Worm (Caenorhabditis elegans) whole organism, L2 larva: Measurements from ENCODE around the gene rab-39.
A peak's percentile ranks its signal among the peaks of the same experiment; 100 is the strongest.

ENCODE experiments used
- C34F6.9 ChIP-seq: fragments of 150-350 bp; optimal IDR thresholded peaks from 2 replicates; lab custom pipeline; 2014; ENCODE audit warnings: missing biosample characterization, missing genetic modification characterization
- F13H6.1 ChIP-seq: sonication (generic microtip); optimal IDR thresholded peaks from 2 replicates; lab custom pipeline; 2016; ENCODE audit warnings: missing genetic modification characterization, missing compliant biosample characterization
- R02D3.7 ChIP-seq: fragments of 150-350 bp; optimal IDR thresholded peaks from 2 replicates; lab custom pipeline; 2014; ENCODE audit warnings: missing biosample characterization, missing genetic modification characterization
- Y55F3AM.14 ChIP-seq: fragments of 200-800 bp; sonication (Bioruptor generic); optimal IDR thresholded peaks from 2 replicates; lab custom pipeline; 2018; ENCODE audit warnings: mild to moderate bottlenecking, missing genetic modification characterization, missing compliant biosample characterization
- ZK546.5 ChIP-seq: sonication (generic microtip); optimal IDR thresholded peaks from 2 replicates; lab custom pipeline; 2017; ENCODE audit warnings: missing biosample characterization, missing genetic modification characterization
- alr-1 ChIP-seq: fragments of 150-350 bp; optimal IDR thresholded peaks from 2 replicates; lab custom pipeline; 2014; ENCODE audit warnings: missing biosample characterization, missing genetic modification characterization
- aly-2 ChIP-seq: fragments of 150-350 bp; optimal IDR thresholded peaks from 2 replicates; lab custom pipeline; 2014; ENCODE audit warnings: missing biosample characterization, missing genetic modification characterization
- ama-1 ChIP-seq: fragments of 150-350 bp; optimal IDR thresholded peaks from 2 replicates; lab custom pipeline; 2018; ENCODE audit warnings: inconsistent platforms
- blmp-1 ChIP-seq: sonication (generic microtip); optimal IDR thresholded peaks from 2 replicates; lab custom pipeline; 2017; ENCODE audit warnings: missing genetic modification characterization, mild to moderate bottlenecking, missing compliant biosample characterization, antibody characterized with exemption, moderate library complexity; ENCODE audit not compliant: insufficient read depth
- ceh-16 ChIP-seq: fragments of 150-350 bp; optimal IDR thresholded peaks from 2 replicates; lab custom pipeline; 2014; ENCODE audit warnings: missing biosample characterization, missing genetic modification characterization
- crh-2 ChIP-seq: sonication (generic microtip); optimal IDR thresholded peaks from 2 replicates; lab custom pipeline; 2017; ENCODE audit warnings: missing biosample characterization, missing genetic modification characterization
- dmd-4 ChIP-seq: sonication (generic microtip); optimal IDR thresholded peaks from 2 replicates; lab custom pipeline; 2017; ENCODE audit warnings: missing biosample characterization, missing genetic modification characterization
- egl-27 ChIP-seq: sonication (generic microtip); optimal IDR thresholded peaks from 3 replicates; lab custom pipeline; 2017; ENCODE audit warnings: missing biosample characterization, missing genetic modification reagents, missing genetic modification characterization
- elt-1 ChIP-seq: fragments of 150-350 bp; optimal IDR thresholded peaks from 2 replicates; lab custom pipeline; 2014; ENCODE audit warnings: missing biosample characterization, missing genetic modification characterization
- elt-3 ChIP-seq: sonication (generic microtip); optimal IDR thresholded peaks from 2 replicates; lab custom pipeline; 2017; ENCODE audit warnings: missing biosample characterization, missing genetic modification characterization
- fos-1 ChIP-seq: fragments of 150-350 bp; optimal IDR thresholded peaks from 2 replicates; lab custom pipeline; 2014; ENCODE audit warnings: missing biosample characterization, missing genetic modification characterization
- gmeb-1 ChIP-seq: fragments of 150-350 bp; optimal IDR thresholded peaks from 2 replicates; lab custom pipeline; 2014; ENCODE audit warnings: missing biosample characterization, missing genetic modification characterization
- lin-11 ChIP-seq: fragments of 150-350 bp; sonication (generic microtip); optimal IDR thresholded peaks from 2 replicates; lab custom pipeline; 2014; ENCODE audit warnings: missing biosample characterization, missing genetic modification characterization, inconsistent platforms, mixed read lengths
- lin-13 ChIP-seq: fragments of 150-350 bp; optimal IDR thresholded peaks from 2 replicates; lab custom pipeline; 2014; ENCODE audit warnings: missing biosample characterization, missing genetic modification reagents, missing genetic modification characterization
- lin-39 ChIP-seq: fragments of 150-350 bp; optimal IDR thresholded peaks from 2 replicates; lab custom pipeline; 2014; ENCODE audit warnings: missing biosample characterization, missing genetic modification reagents, missing genetic modification characterization
- lsy-2 ChIP-seq, 2 experiments: fragments of 150-350 bp in 1 of 2; sonication (generic microtip) in 1 of 2; optimal IDR thresholded peaks; 2 replicates each; lab custom pipeline; 2014 to 2017; ENCODE audit warnings: missing biosample characterization in 2 of 2, missing genetic modification characterization in 2 of 2
- mab-5 ChIP-seq: fragments of 150-350 bp; optimal IDR thresholded peaks from 2 replicates; lab custom pipeline; 2014; ENCODE audit warnings: missing biosample characterization, missing genetic modification characterization
- mbf-1 ChIP-seq: sonication (generic microtip); optimal IDR thresholded peaks from 2 replicates; lab custom pipeline; 2017; ENCODE audit warnings: missing biosample characterization, missing genetic modification characterization
- mdl-1 ChIP-seq, 2 experiments: fragments of 150-350 bp in 1 of 2; sonication (generic microtip) in 1 of 2; optimal IDR thresholded peaks; 2 replicates each; lab custom pipeline; 2017; ENCODE audit warnings: missing biosample characterization in 2 of 2, missing genetic modification characterization in 2 of 2
- nhr-10 ChIP-seq: sonication (generic microtip); optimal IDR thresholded peaks from 2 replicates; lab custom pipeline; 2017; ENCODE audit warnings: missing biosample characterization, missing genetic modification characterization
- nhr-11 ChIP-seq: fragments of 150-350 bp; optimal IDR thresholded peaks from 2 replicates; lab custom pipeline; 2014; ENCODE audit warnings: missing biosample characterization, missing genetic modification characterization
- nhr-12 ChIP-seq: fragments of 150-350 bp; optimal IDR thresholded peaks from 2 replicates; lab custom pipeline; 2014; ENCODE audit warnings: missing biosample characterization, missing genetic modification characterization
- nhr-129 ChIP-seq: fragments of 150-350 bp; optimal IDR thresholded peaks from 2 replicates; lab custom pipeline; 2014; ENCODE audit warnings: missing biosample characterization, missing genetic modification characterization
- nhr-21 ChIP-seq: fragments of 150-350 bp; optimal IDR thresholded peaks from 2 replicates; lab custom pipeline; 2014; ENCODE audit warnings: missing biosample characterization, missing genetic modification characterization
- nhr-23 ChIP-seq: fragments of 150-350 bp; optimal IDR thresholded peaks from 2 replicates; lab custom pipeline; 2014; ENCODE audit warnings: missing biosample characterization, missing genetic modification reagents, missing genetic modification characterization
- nhr-237 ChIP-seq: fragments of 150-350 bp; optimal IDR thresholded peaks from 2 replicates; lab custom pipeline; 2014; ENCODE audit warnings: missing biosample characterization, missing genetic modification characterization
- nhr-25 ChIP-seq: fragments of 150-350 bp; sonication (generic microtip); optimal IDR thresholded peaks from 3 replicates; lab custom pipeline; 2014; ENCODE audit warnings: missing biosample characterization, missing genetic modification characterization
- nhr-6 ChIP-seq: fragments of 150-350 bp; optimal IDR thresholded peaks from 2 replicates; lab custom pipeline; 2014; ENCODE audit warnings: missing biosample characterization, missing genetic modification characterization
- nhr-77 ChIP-seq: fragments of 150-350 bp; optimal IDR thresholded peaks from 2 replicates; lab custom pipeline; 2014; ENCODE audit warnings: missing biosample characterization, missing genetic modification characterization
- peb-1 ChIP-seq: fragments of 150-350 bp; optimal IDR thresholded peaks from 2 replicates; lab custom pipeline; 2014; ENCODE audit warnings: missing biosample characterization, missing genetic modification characterization
- sem-4 ChIP-seq: fragments of 150-350 bp; optimal IDR thresholded peaks from 2 replicates; lab custom pipeline; 2014; ENCODE audit warnings: missing biosample characterization, missing genetic modification reagents, missing genetic modification characterization
- skn-1 ChIP-seq: sonication (generic microtip); optimal IDR thresholded peaks from 2 replicates; lab custom pipeline; 2017; ENCODE audit warnings: missing biosample characterization, missing genetic modification characterization
- sma-3 ChIP-seq: sonication (generic microtip); optimal IDR thresholded peaks from 2 replicates; lab custom pipeline; 2016; ENCODE audit warnings: missing genetic modification reagents, missing genetic modification characterization, missing compliant biosample characterization
- sma-9 ChIP-seq, 2 experiments: fragments of 150-350 bp in 1 of 2; sonication (generic microtip) in 1 of 2; optimal IDR thresholded peaks; 2 replicates each; lab custom pipeline; 2014 to 2016; ENCODE audit warnings: missing genetic modification characterization in 2 of 2, mild to moderate bottlenecking in 1 of 2, missing biosample characterization in 1 of 2, missing compliant biosample characterization in 1 of 2, missing genetic modification reagents in 1 of 2, moderate library complexity in 1 of 2
- snpc-4 ChIP-seq: fragments of 150-350 bp; optimal IDR thresholded peaks from 2 replicates; lab custom pipeline; 2014; ENCODE audit warnings: missing biosample characterization, missing genetic modification characterization
- unc-39 ChIP-seq: fragments of 150-350 bp; optimal IDR thresholded peaks from 2 replicates; lab custom pipeline; 2014; ENCODE audit warnings: missing biosample characterization, missing genetic modification characterization
- unc-55 ChIP-seq: fragments of 150-350 bp; sonication (generic microtip); optimal IDR thresholded peaks from 3 replicates; lab custom pipeline; 2014; ENCODE audit warnings: missing biosample characterization, missing genetic modification reagents, missing genetic modification characterization
- unc-62 ChIP-seq: fragments of 150-350 bp; optimal IDR thresholded peaks from 2 replicates; lab custom pipeline; 2014; ENCODE audit warnings: missing biosample characterization, missing genetic modification reagents, missing genetic modification characterization
- zag-1 ChIP-seq: fragments of 150-350 bp; optimal IDR thresholded peaks from 2 replicates; lab custom pipeline; 2014; ENCODE audit warnings: missing biosample characterization, missing genetic modification characterization
- ztf-1 ChIP-seq: fragments of 200-800 bp; sonication (Bioruptor generic); conservative IDR thresholded peaks from 2 replicates; pipeline ENCODE4 v1.3.6; 2022; ENCODE audit warnings: missing genetic modification characterization, missing compliant biosample characterization
- ztf-4 ChIP-seq: fragments of 150-350 bp; optimal IDR thresholded peaks from 2 replicates; lab custom pipeline; 2014; ENCODE audit warnings: missing biosample characterization, missing genetic modification characterization

rab-39 gene

ce11 chrII:9273984-9274383 is 48.7 kb downstream of the rab-39 start:
- TF ChIP-seq C34F6.9 (peak; percentile 92), ama-1 (lab: Kevin White, UChicago) (peak; percentile 82), lin-13 (peak; percentile 63), aly-2 (tag; lab: Kevin White, UChicago) (no peak), nhr-77 (tag; lab: Kevin White, UChicago) (no peak), nhr-23 (tag; lab: Kevin White, UChicago) (no peak), nhr-21 (tag; lab: Kevin White, UChicago) (peak; percentile 70), nhr-25 (peak; percentile 90), mdl-1 (tag; optimal IDR thresholded peaks at IDR 0.05; lab: Kevin White, UChicago) (peak; percentile 67 to 89), ztf-4 (peak; percentile 73), crh-2 (peak; percentile 92), unc-55 (GFP tag; lab: Kevin White, UChicago) (peak; percentile 74), elt-1 (tag; lab: Kevin White, UChicago) (no peak), blmp-1 (peak; percentile 62), nhr-10 (tag; lab: Kevin White, UChicago) (no peak), snpc-4 (tag; lab: Kevin White, UChicago) (peak; percentile 66), ZK546.5 (tag; lab: Kevin White, UChicago) (no peak), Y55F3AM.14 (GFP tag; lab: Kevin White, UChicago) (peak; percentile 6), unc-62 (no peak), sma-3 (GFP tag; lab: Kevin White, UChicago) (peak; percentile 77), egl-27 (tag; lab: Kevin White, UChicago) (peak; percentile 79), R02D3.7 (tag; lab: Kevin White, UChicago) (no peak), alr-1 (no peak), nhr-6 (peak; percentile 81), mbf-1 (tag; lab: Kevin White, UChicago) (no peak), zag-1 (peak; percentile 76), sma-9 (GFP tag; optimal IDR thresholded peaks at IDR 0.05; lab: Kevin White, UChicago) (peak; percentile 90), sma-9 (tag; optimal IDR thresholded peaks at IDR 0.05; lab: Kevin White, UChicago) (no peak), gmeb-1 (tag; lab: Kevin White, UChicago) (peak; percentile 73), nhr-237 (tag; lab: Kevin White, UChicago) (no peak), F13H6.1 (peak; percentile 89), skn-1 (tag; lab: Kevin White, UChicago) (no peak), nhr-129 (tag; lab: Kevin White, UChicago) (peak; percentile 89), elt-3 (tag; lab: Kevin White, UChicago) (no peak), lin-39 (no peak), lin-11 (tag; lab: Kevin White, UChicago) (peak; percentile 62), mab-5 (tag; lab: Kevin White, UChicago) (peak; percentile 83), sem-4 (peak; percentile 7), dmd-4 (tag; lab: Kevin White, UChicago) (no peak), fos-1 (peak; percentile 95), lsy-2 (tag; optimal IDR thresholded peaks at IDR 0.05; lab: Kevin White, UChicago) (peak; percentile 63 to 90), ceh-16 (no peak)

ce11 chrII:9272942-9273341 is 49.8 kb downstream of the rab-39 start, which contains the start of gene C01G6.4:
TSS of gene C01G6.4 (minus strand) at chrII:9273042.
- no peak for TF ChIP-seq nhr-23 (tag; lab: Kevin White, UChicago)
- TF ChIP-seq mbf-1 (tag; lab: Kevin White, UChicago), result no peak
- TF ChIP-seq unc-39, result no peak
- no peak for TF ChIP-seq nhr-6
- TF ChIP-seq peb-1, result no peak
- no peak for TF ChIP-seq mab-5 (tag; lab: Kevin White, UChicago)
- TF ChIP-seq nhr-12 (tag; lab: Kevin White, UChicago), result no peak
- TF ChIP-seq ama-1 (lab: Kevin White, UChicago), result no peak
- TF ChIP-seq crh-2, result no peak
- no peak for TF ChIP-seq alr-1
- TF ChIP-seq egl-27 (tag; lab: Kevin White, UChicago), result no peak
- TF ChIP-seq sma-9 (GFP tag; optimal IDR thresholded peaks at IDR 0.05; lab: Kevin White, UChicago), result no peak
- TF ChIP-seq sma-9 (tag; optimal IDR thresholded peaks at IDR 0.05; lab: Kevin White, UChicago), result no peak
- no peak for TF ChIP-seq nhr-11
- TF ChIP-seq nhr-21 (tag; lab: Kevin White, UChicago), result no peak
- TF ChIP-seq F13H6.1, result no peak
- no peak for TF ChIP-seq blmp-1
- TF ChIP-seq ztf-1 (GFP tag; lab: Robert Waterston, UW), result no peak
- TF ChIP-seq nhr-77 (tag; lab: Kevin White, UChicago), result no peak
- TF ChIP-seq sem-4, result no peak
- TF ChIP-seq dmd-4 (tag; lab: Kevin White, UChicago), result no peak
- TF ChIP-seq, all 48 proteins: peak for 0
